Fruit fly (Drosophila melanogaster) whole organism, embryonic: ENCODE results near the gene slmo.
A peak's percentile ranks its signal among the peaks of the same experiment; 100 is the strongest.

Source experiments
- Aef1 ChIP-seq: fragments of 200-800 bp; sonication (Bioruptor generic); IDR thresholded peaks from 3 replicates; pipeline ENCODE4 v1.3.6; 2022; ENCODE audit warnings: missing biosample characterization, missing genetic modification characterization
- Atf3 ChIP-seq: fragments of 200-800 bp; sonication (Bioruptor generic); optimal IDR thresholded peaks from 3 replicates; lab custom pipeline; 2016; ENCODE audit warnings: missing biosample characterization, missing genetic modification characterization
- Bteb2 ChIP-seq: fragments of 200-800 bp; sonication (Bioruptor generic); optimal IDR thresholded peaks from 2 replicates; lab custom pipeline; 2016; ENCODE audit warnings: missing biosample characterization, missing genetic modification characterization
- C15 ChIP-seq: fragments of 200-800 bp; sonication (Bioruptor generic); IDR thresholded peaks from 3 replicates; pipeline ENCODE4 v1.3.6; 2022; ENCODE audit warnings: missing biosample characterization, missing genetic modification characterization
- CG12219 ChIP-seq: fragments of 200-800 bp; sonication (Bioruptor generic); optimal IDR thresholded peaks from 3 replicates; lab custom pipeline; 2018; ENCODE audit warnings: missing biosample characterization, mild to moderate bottlenecking, missing genetic modification characterization
- CG12299 ChIP-seq: fragments of 200-800 bp; sonication (Bioruptor generic); optimal IDR thresholded peaks from 2 replicates; lab custom pipeline; 2018; ENCODE audit warnings: missing biosample characterization, mild to moderate bottlenecking, missing genetic modification characterization
- CG15514 ChIP-seq: fragments of 200-800 bp; sonication (Bioruptor generic); optimal IDR thresholded peaks from 3 replicates; lab custom pipeline; 2017; ENCODE audit warnings: missing biosample characterization, missing genetic modification characterization, mild to moderate bottlenecking, moderate library complexity, missing genetic modification reagents
- CG17361 ChIP-seq: fragments of 200-800 bp; sonication (Bioruptor generic); IDR thresholded peaks from 3 replicates; pipeline ENCODE4 v1.3.6; 2022; ENCODE audit warnings: missing biosample characterization, missing genetic modification characterization
- CG17568 ChIP-seq: fragments of 200-800 bp; sonication (Bioruptor generic); optimal IDR thresholded peaks from 2 replicates; lab custom pipeline; 2018; ENCODE audit warnings: missing biosample characterization, mild to moderate bottlenecking, missing genetic modification characterization, moderate library complexity
- CG18011 ChIP-seq: fragments of 200-800 bp; sonication (Bioruptor generic); optimal IDR thresholded peaks from 2 replicates; lab custom pipeline; 2017; ENCODE audit warnings: missing biosample characterization, missing genetic modification characterization, mild to moderate bottlenecking, moderate library complexity, missing genotype
- CG18764 ChIP-seq: fragments of 200-800 bp; sonication (Bioruptor generic); optimal IDR thresholded peaks from 3 replicates; lab custom pipeline; 2016; ENCODE audit warnings: missing biosample characterization, missing genetic modification characterization
- CG2202 ChIP-seq: fragments of 200-800 bp; sonication (Bioruptor generic); optimal IDR thresholded peaks from 2 replicates; lab custom pipeline; 2018; ENCODE audit warnings: missing biosample characterization, mild to moderate bottlenecking, missing genetic modification characterization
- CG30020 ChIP-seq: fragments of 200-800 bp; optimal IDR thresholded peaks from 2 replicates; lab custom pipeline; 2019; ENCODE audit warnings: missing biosample characterization, mild to moderate bottlenecking, missing genetic modification characterization, moderate library complexity
- CG31224 ChIP-seq: fragments of 200-800 bp; sonication (Bioruptor generic); IDR thresholded peaks from 2 replicates; pipeline ENCODE4 v1.3.6; 2022; ENCODE audit warnings: missing biosample characterization, missing genetic modification characterization
- CG31365 ChIP-seq: fragments of 200-800 bp; sonication (Bioruptor generic); optimal IDR thresholded peaks from 2 replicates; lab custom pipeline; 2018; ENCODE audit warnings: missing biosample characterization, mild to moderate bottlenecking, missing genetic modification characterization
- CG3407 ChIP-seq: fragments of 200-800 bp; sonication (Bioruptor generic); optimal IDR thresholded peaks from 2 replicates; lab custom pipeline; 2018; ENCODE audit warnings: missing biosample characterization, mild to moderate bottlenecking, missing genetic modification characterization
- CG3726 ChIP-seq: fragments of 200-800 bp; sonication (Bioruptor generic); IDR thresholded peaks from 3 replicates; pipeline ENCODE4, ENCODE4 v1.3.6; 2022; ENCODE audit warnings: missing biosample characterization, missing genetic modification characterization
- CG3995 ChIP-seq: fragments of 200-800 bp; sonication (Bioruptor generic); optimal IDR thresholded peaks from 3 replicates; lab custom pipeline; 2016; ENCODE audit warnings: missing biosample characterization, missing genetic modification characterization
- CG4820 ChIP-seq: fragments of 200-800 bp; sonication (Bioruptor generic); optimal IDR thresholded peaks from 3 replicates; lab custom pipeline; 2016; ENCODE audit warnings: missing biosample characterization, missing genetic modification characterization
- CG7372 ChIP-seq: fragments of 200-800 bp; sonication (Bioruptor generic); IDR thresholded peaks from 2 replicates; pipeline ENCODE4 v1.3.6; 2022; ENCODE audit warnings: missing biosample characterization, missing genetic modification characterization
- CG7786 ChIP-seq: fragments of 200-800 bp; sonication (Bioruptor generic); optimal IDR thresholded peaks from 2 replicates; lab custom pipeline; 2016; ENCODE audit warnings: missing biosample characterization, missing genetic modification characterization
- CG8924 ChIP-seq: fragments of 200-800 bp; optimal IDR thresholded peaks from 3 replicates; lab custom pipeline; 2019; ENCODE audit warnings: missing biosample characterization, mild to moderate bottlenecking, missing genetic modification characterization, moderate library complexity
- Doc2 ChIP-seq: fragments of 200-800 bp; sonication (Bioruptor generic); IDR thresholded peaks from 2 replicates; pipeline ENCODE4 v1.3.6; 2022; ENCODE audit warnings: missing biosample characterization, missing genetic modification characterization
- E2f2 ChIP-seq: fragments of 200-800 bp; sonication (Bioruptor generic); IDR thresholded peaks from 2 replicates; pipeline ENCODE4 v1.3.6; 2022; ENCODE audit warnings: missing biosample characterization, missing genetic modification characterization
- Gug ChIP-seq: fragments of 200-800 bp; sonication (Bioruptor generic); IDR thresholded peaks from 4 replicates; pipeline ENCODE4 v1.3.6; 2022; ENCODE audit warnings: missing biosample characterization, missing genetic modification characterization
- Hmr ChIP-seq: fragments of 200-800 bp; sonication (Bioruptor generic); optimal IDR thresholded peaks from 3 replicates; lab custom pipeline; 2017; ENCODE audit warnings: mild to moderate bottlenecking, missing biosample characterization, missing genetic modification reagents, missing genetic modification characterization
- Hr39 ChIP-seq: fragments of >200 bp; optimal IDR thresholded peaks from 2 replicates; lab custom pipeline; 2017
- Lim3 ChIP-seq: fragments of 200-800 bp; sonication (Bioruptor generic); IDR thresholded peaks from 2 replicates; pipeline ENCODE4 v1.3.6; 2022; ENCODE audit warnings: missing biosample characterization, missing genetic modification characterization
- MTF-1 ChIP-seq: fragments of 200-800 bp; sonication (Bioruptor generic); optimal IDR thresholded peaks from 2 replicates; lab custom pipeline; 2018; ENCODE audit warnings: missing biosample characterization, mild to moderate bottlenecking, missing genetic modification characterization, borderline replicate concordance
- NFAT ChIP-seq: fragments of 200-800 bp; sonication (Bioruptor generic); IDR thresholded peaks from 2 replicates; pipeline ENCODE4 v1.3.6; 2022; ENCODE audit warnings: missing biosample characterization, missing genetic modification characterization
- Opbp ChIP-seq: fragments of 200-800 bp; sonication (Bioruptor generic); IDR thresholded peaks from 3 replicates; pipeline ENCODE4 v1.3.6; 2022; ENCODE audit warnings: missing biosample characterization, missing genetic modification characterization; ENCODE audit not compliant: partially characterized antibody
- Tbp ChIP-seq: fragments of >200 bp; optimal IDR thresholded peaks from 2 replicates; lab custom pipeline; 2018; ENCODE audit warnings: missing biosample characterization, missing genetic modification characterization
- bab2 ChIP-seq: fragments of 200-800 bp; sonication (Bioruptor generic); optimal IDR thresholded peaks from 2 replicates; lab custom pipeline; 2016; ENCODE audit warnings: missing biosample characterization, missing genetic modification characterization
- bowl ChIP-seq: fragments of 200-800 bp; sonication (Bioruptor generic); IDR thresholded peaks from 2 replicates; pipeline ENCODE4 v1.3.6; 2022; ENCODE audit warnings: missing biosample characterization, missing genetic modification characterization
- cas ChIP-seq: fragments of 200-800 bp; sonication (Bioruptor generic); IDR thresholded peaks from 2 replicates; pipeline ENCODE4 v1.3.6; 2022; ENCODE audit warnings: missing biosample characterization, missing genetic modification characterization
- cato ChIP-seq: fragments of 200-800 bp; sonication (Bioruptor generic); optimal IDR thresholded peaks from 2 replicates; lab custom pipeline; 2016; ENCODE audit warnings: missing biosample characterization, missing genetic modification characterization, borderline replicate concordance
- caup ChIP-seq: fragments of 200-800 bp; sonication (Bioruptor generic); optimal IDR thresholded peaks from 3 replicates; lab custom pipeline; 2017; ENCODE audit warnings: missing biosample characterization, mild to moderate bottlenecking, missing genetic modification characterization, moderate library complexity; ENCODE audit not compliant: severe bottlenecking
- cwo ChIP-seq: fragments of 200-800 bp; sonication (Bioruptor generic); optimal IDR thresholded peaks from 3 replicates; lab custom pipeline; 2017; ENCODE audit warnings: missing biosample characterization, missing genetic modification characterization, mild to moderate bottlenecking, moderate library complexity, missing genetic modification reagents
- eve ChIP-seq, 2 experiments: fragments of >200 bp; optimal IDR thresholded peaks; 2 replicates each; lab custom pipeline; 2017; ENCODE audit warnings: missing biosample characterization in 2 of 2, missing genetic modification characterization in 2 of 2
- gsb ChIP-seq: fragments of 200-800 bp; sonication (Bioruptor generic); IDR thresholded peaks from 2 replicates; pipeline ENCODE4 v1.3.6; 2022; ENCODE audit warnings: missing biosample characterization, missing genetic modification characterization
- hbn ChIP-seq: fragments of 200-800 bp; sonication (Bioruptor generic); IDR thresholded peaks from 2 replicates; pipeline ENCODE4 v1.3.6; 2022; ENCODE audit warnings: missing biosample characterization, missing genetic modification characterization; ENCODE audit not compliant: partially characterized antibody
- mld ChIP-seq: fragments of 200-800 bp; sonication (Bioruptor generic); IDR thresholded peaks from 3 replicates; pipeline ENCODE4 v1.3.6; 2022; ENCODE audit warnings: missing biosample characterization, missing genetic modification characterization; ENCODE audit not compliant: partially characterized antibody
- pho ChIP-seq: fragments of 200-800 bp; sonication (Bioruptor generic); optimal IDR thresholded peaks from 2 replicates; lab custom pipeline; 2016; ENCODE audit warnings: missing biosample characterization, missing genetic modification characterization
- pita ChIP-seq: fragments of 200-800 bp; sonication (Bioruptor generic); optimal IDR thresholded peaks from 2 replicates; lab custom pipeline; 2017; ENCODE audit warnings: missing biosample characterization, mild to moderate bottlenecking, missing genetic modification characterization
- pum ChIP-seq: fragments of 200-800 bp; sonication (Bioruptor generic); optimal IDR thresholded peaks from 2 replicates; lab custom pipeline; 2016; ENCODE audit warnings: missing biosample characterization, missing genetic modification characterization
- run ChIP-seq: fragments of 200-800 bp; sonication (Bioruptor generic); optimal IDR thresholded peaks from 3 replicates; lab custom pipeline; 2018; ENCODE audit warnings: missing biosample characterization, mild to moderate bottlenecking, missing genetic modification characterization
- sens-2 ChIP-seq: fragments of 200-800 bp; sonication (Bioruptor generic); IDR thresholded peaks from 2 replicates; pipeline ENCODE4 v1.3.6; 2022; ENCODE audit warnings: missing biosample characterization, missing genetic modification characterization
- tgo ChIP-seq: fragments of 200-800 bp; sonication (Bioruptor generic); IDR thresholded peaks from 3 replicates; pipeline ENCODE4 v1.3.6; 2022; ENCODE audit warnings: missing biosample characterization, missing genetic modification characterization
- ttk ChIP-seq: fragments of 200-800 bp; sonication (Bioruptor generic); IDR thresholded peaks from 2 replicates; pipeline ENCODE4 v2.1.2; 2022; ENCODE audit warnings: missing biosample characterization, missing genetic modification characterization
- vfl ChIP-seq: fragments of 200-800 bp; sonication (Bioruptor generic); optimal IDR thresholded peaks from 2 replicates; lab custom pipeline; 2016; ENCODE audit warnings: missing biosample characterization, missing genetic modification characterization
- wdn ChIP-seq: fragments of 200-800 bp; sonication (Bioruptor generic); IDR thresholded peaks from 2 replicates; pipeline ENCODE4 v1.3.6; 2022; ENCODE audit warnings: missing biosample characterization, missing genetic modification characterization
- yki ChIP-seq: fragments of >200 bp; optimal IDR thresholded peaks from 3 replicates; lab custom pipeline; 2018
- zfh2 ChIP-seq: fragments of 200-800 bp; sonication (Bioruptor generic); optimal IDR thresholded peaks from 2 replicates; lab custom pipeline; 2016; ENCODE audit warnings: missing biosample characterization, missing genetic modification characterization

The slmo gene

dm6 chr2L:6028712-6029111 lies 19.8 kb downstream of the slmo start (continued):
- TF ChIP-seq CG3995, result no peak
- no peak for TF ChIP-seq Tbp (GFP tag; lab: Kevin White, UChicago)
- no peak; the same call in 1 of the 2 replicates for TF ChIP-seq ttk (GFP tag; lab: Robert Waterston, UW)
- TF ChIP-seq CG31224 (GFP tag; lab: Robert Waterston, UW), result no peak
- no peak for TF ChIP-seq wdn
- no peak for TF ChIP-seq CG4820 (GFP tag; lab: Kevin White, UChicago)
- no peak for TF ChIP-seq cwo
- TF ChIP-seq CG31365 (tag; lab: Kevin White, UChicago), result no peak
- no peak for TF ChIP-seq eve (GFP tag; optimal IDR thresholded peaks at IDR 0.05; lab: Kevin White, UChicago)
- TF ChIP-seq tgo, result peak; percentile 23; the same call in 1 of the 3 replicates
- TF ChIP-seq sens-2 (GFP tag; lab: Robert Waterston, UW), result no peak
- TF ChIP-seq CG18764, result no peak
- TF ChIP-seq vfl (GFP tag; lab: Kevin White, UChicago), result no peak
- no peak for TF ChIP-seq pho
- no peak for TF ChIP-seq CG12299 (tag; lab: Kevin White, UChicago)
- TF ChIP-seq bab2 (GFP tag; lab: Kevin White, UChicago), result no peak
- TF ChIP-seq NFAT (GFP tag; lab: Robert Waterston, UW), result no peak
- no peak for TF ChIP-seq Lim3
- no peak for TF ChIP-seq yki
- TF ChIP-seq caup (GFP tag; lab: Kevin White, UChicago), result no peak
- no peak for TF ChIP-seq CG15514 (GFP tag; lab: Kevin White, UChicago)
- TF ChIP-seq CG7372 (GFP tag; lab: Robert Waterston, UW), result no peak
- TF ChIP-seq run (tag; lab: Kevin White, UChicago), result no peak
- no peak for TF ChIP-seq CG17361
- no peak for TF ChIP-seq CG12219 (GFP tag; lab: Kevin White, UChicago)
- no peak for TF ChIP-seq Atf3 (GFP tag; lab: Kevin White, UChicago)
- TF ChIP-seq Hr39 (lab: Kevin White, UChicago), result no peak
- no peak for TF ChIP-seq MTF-1
- TF ChIP-seq Opbp (GFP tag; lab: Robert Waterston, UW), result no peak
- no peak for TF ChIP-seq Gug (GFP tag; lab: Robert Waterston, UW)
- no peak for TF ChIP-seq pita (GFP tag; lab: Kevin White, UChicago)
- TF ChIP-seq bowl (GFP tag; lab: Robert Waterston, UW), result no peak
- TF ChIP-seq Doc2 (GFP tag; lab: Robert Waterston, UW), result no peak
- TF ChIP-seq Aef1 (GFP tag; lab: Robert Waterston, UW), result peak; percentile 32; the same call in 2 of the 3 replicates
- TF ChIP-seq cas (GFP tag; lab: Robert Waterston, UW), result no peak
- no peak for TF ChIP-seq CG30020 (tag; lab: Kevin White, UChicago)
- no peak for TF ChIP-seq C15 (GFP tag; lab: Robert Waterston, UW)
- TF ChIP-seq cato (GFP tag; lab: Kevin White, UChicago), result no peak
- no peak for TF ChIP-seq CG18011
- TF ChIP-seq CG2202 (tag; lab: Kevin White, UChicago), result no peak
- TF ChIP-seq CG3726 (GFP tag; lab: Robert Waterston, UW), result no peak
- TF ChIP-seq Hmr (GFP tag; lab: Kevin White, UChicago), result peak; percentile 12
- TF ChIP-seq zfh2, result no peak
- TF ChIP-seq E2f2 (GFP tag; lab: Robert Waterston, UW), result 0 out of 2 replicates have a peak, but pooled peaks have one; percentile 11
- TF ChIP-seq pum (GFP tag; lab: Kevin White, UChicago), result no peak
- no peak for TF ChIP-seq Bteb2 (GFP tag; lab: Kevin White, UChicago)
- TF ChIP-seq gsb (GFP tag; lab: Robert Waterston, UW), result no peak
- TF ChIP-seq CG17568, result no peak
- TF ChIP-seq mld (GFP tag; lab: Robert Waterston, UW), result no peak
- TF ChIP-seq hbn (GFP tag; lab: Robert Waterston, UW), result no peak
- TF ChIP-seq CG7786 (GFP tag; lab: Kevin White, UChicago), result no peak
- no peak for TF ChIP-seq CG8924 (tag; lab: Kevin White, UChicago)
- no peak for TF ChIP-seq CG3407
